Fruit fly (Drosophila melanogaster) whole organism, prepupa: ENCODE data around the gene Hibch.
A peak's percentile ranks its signal among the peaks of the same experiment; 100 is the strongest.

Experiments used
- Blimp-1 ChIP-seq: fragments of 200-800 bp; sonication (Bioruptor generic); optimal IDR thresholded peaks from 3 replicates; lab custom pipeline; 2017; ENCODE audit warnings: missing biosample characterization, missing genetic modification characterization, mild to moderate bottlenecking, moderate library complexity, missing genetic modification reagents
- CG10631 ChIP-seq: fragments of 200-800 bp; sonication (Bioruptor generic); optimal IDR thresholded peaks from 2 replicates; lab custom pipeline; 2016; ENCODE audit warnings: missing biosample characterization, missing genetic modification characterization
- CG10669 ChIP-seq: fragments of 200-800 bp; sonication (Bioruptor generic); optimal IDR thresholded peaks from 3 replicates; lab custom pipeline; 2018; ENCODE audit warnings: missing biosample characterization, mild to moderate bottlenecking, missing genetic modification characterization, moderate library complexity
- CG11294 ChIP-seq: fragments of 200-800 bp; sonication (Bioruptor generic); IDR thresholded peaks from 2 replicates; pipeline ENCODE4 v1.3.6; 2022; ENCODE audit warnings: missing biosample characterization, missing genetic modification characterization
- CG11762 ChIP-seq: fragments of 200-800 bp; sonication (Bioruptor generic); optimal IDR thresholded peaks from 3 replicates; lab custom pipeline; 2016; ENCODE audit warnings: missing biosample characterization, missing genetic modification characterization; ENCODE audit not compliant: insufficient read depth
- CG11902 ChIP-seq: fragments of 200-800 bp; sonication (Bioruptor generic); optimal IDR thresholded peaks from 3 replicates; lab custom pipeline; 2016; ENCODE audit warnings: missing biosample characterization, missing genetic modification characterization
- CG16779 ChIP-seq: fragments of 200-800 bp; sonication (Bioruptor generic); optimal IDR thresholded peaks from 3 replicates; lab custom pipeline; 2017; ENCODE audit warnings: missing biosample characterization, mild to moderate bottlenecking, missing genetic modification characterization
- CG3032 ChIP-seq: fragments of 200-800 bp; optimal IDR thresholded peaks from 2 replicates; lab custom pipeline; 2019; ENCODE audit warnings: missing biosample characterization, mild to moderate bottlenecking, missing genetic modification characterization, moderate library complexity
- CG32006 ChIP-seq: fragments of 200-800 bp; sonication (Bioruptor generic); optimal IDR thresholded peaks from 3 replicates; lab custom pipeline; 2017; ENCODE audit warnings: missing biosample characterization, mild to moderate bottlenecking, missing genetic modification characterization
- CG34406 ChIP-seq: fragments of 200-800 bp; sonication (Bioruptor generic); optimal IDR thresholded peaks from 3 replicates; lab custom pipeline; 2016; ENCODE audit warnings: missing biosample characterization, missing genetic modification characterization
- CG4318 ChIP-seq: fragments of 200-800 bp; sonication (Bioruptor generic); optimal IDR thresholded peaks from 3 replicates; lab custom pipeline; 2017; ENCODE audit warnings: missing biosample characterization, mild to moderate bottlenecking, missing genetic modification characterization
- CG6163 ChIP-seq: fragments of 200-800 bp; sonication (Bioruptor generic); IDR thresholded peaks from 3 replicates; pipeline ENCODE4 v1.3.6; 2022; ENCODE audit warnings: missing biosample characterization, missing genetic modification characterization
- CG6276 ChIP-seq: fragments of 200-800 bp; sonication (Bioruptor generic); optimal IDR thresholded peaks from 2 replicates; lab custom pipeline; 2017; ENCODE audit warnings: missing biosample characterization, mild to moderate bottlenecking, missing genetic modification characterization
- CG7368 ChIP-seq: fragments of 200-800 bp; sonication (Bioruptor generic); optimal IDR thresholded peaks from 3 replicates; lab custom pipeline; 2016; ENCODE audit warnings: missing biosample characterization, missing genetic modification characterization
- CG8632 ChIP-seq: fragments of 200-800 bp; sonication (Bioruptor generic); optimal IDR thresholded peaks from 3 replicates; lab custom pipeline; 2016; ENCODE audit warnings: missing biosample characterization, missing genetic modification characterization
- Eip75B ChIP-seq: fragments of 200-800 bp; sonication (Bioruptor generic); optimal IDR thresholded peaks from 3 replicates; lab custom pipeline; 2016; ENCODE audit warnings: missing biosample characterization, missing genetic modification characterization
- Eip78C ChIP-seq: fragments of 200-800 bp; sonication (Bioruptor generic); peaks from one replicate; lab custom pipeline; 2016; ENCODE audit warnings: missing biosample characterization, missing genetic modification characterization
- Eip93F ChIP-seq: fragments of 200-800 bp; sonication (Bioruptor generic); optimal IDR thresholded peaks from 2 replicates; lab custom pipeline; 2016; ENCODE audit warnings: missing biosample characterization, mild to moderate bottlenecking, missing genetic modification characterization
- Ets96B ChIP-seq: fragments of 200-800 bp; optimal IDR thresholded peaks from 2 replicates; lab custom pipeline; 2019; ENCODE audit warnings: missing biosample characterization, mild to moderate bottlenecking, missing genetic modification characterization, moderate library complexity
- Gug ChIP-seq: fragments of 200-800 bp; sonication (Bioruptor generic); IDR thresholded peaks from 2 replicates; pipeline ENCODE4 v1.3.6; 2022; ENCODE audit warnings: missing biosample characterization, missing genetic modification characterization
- Hr39 ChIP-seq: fragments of 200-800 bp; sonication (Bioruptor generic); optimal IDR thresholded peaks from 2 replicates; lab custom pipeline; 2016; ENCODE audit warnings: missing biosample characterization, missing genetic modification characterization
- Hr4 ChIP-seq: fragments of 200-800 bp; sonication (Bioruptor generic); optimal IDR thresholded peaks from 3 replicates; lab custom pipeline; 2016; ENCODE audit warnings: missing biosample characterization, missing genetic modification characterization
- Lpt ChIP-seq: fragments of 200-800 bp; sonication (Bioruptor generic); optimal IDR thresholded peaks from 3 replicates; lab custom pipeline; 2016; ENCODE audit warnings: missing biosample characterization, missing genetic modification characterization
- Met ChIP-seq: fragments of 200-800 bp; sonication (Bioruptor generic); optimal IDR thresholded peaks from 3 replicates; lab custom pipeline; 2016; ENCODE audit warnings: missing biosample characterization, missing genetic modification characterization
- Smox ChIP-seq: fragments of 200-800 bp; sonication (Bioruptor generic); optimal IDR thresholded peaks from 3 replicates; lab custom pipeline; 2016; ENCODE audit warnings: missing biosample characterization, missing genetic modification characterization
- Sox102F ChIP-seq: fragments of 200-800 bp; sonication (Bioruptor generic); optimal IDR thresholded peaks from 2 replicates; lab custom pipeline; 2016; ENCODE audit warnings: missing biosample characterization, mild to moderate bottlenecking, missing genetic modification characterization
- achi ChIP-seq: fragments of 200-800 bp; sonication (Bioruptor generic); optimal IDR thresholded peaks from 3 replicates; lab custom pipeline; 2016; ENCODE audit warnings: missing biosample characterization, missing genetic modification characterization
- acj6 ChIP-seq: fragments of 200-800 bp; sonication (Bioruptor generic); optimal IDR thresholded peaks from 3 replicates; lab custom pipeline; 2016; ENCODE audit warnings: missing biosample characterization, missing genetic modification characterization
- cyc ChIP-seq: fragments of 200-800 bp; sonication (Bioruptor generic); optimal IDR thresholded peaks from 3 replicates; lab custom pipeline; 2016; ENCODE audit warnings: missing biosample characterization, missing genetic modification characterization
- eg ChIP-seq: fragments of 200-800 bp; sonication (Bioruptor generic); IDR thresholded peaks from 3 replicates; pipeline ENCODE4 v1.3.6; 2022; ENCODE audit warnings: missing biosample characterization, missing genetic modification characterization
- fd85E ChIP-seq: fragments of 200-800 bp; sonication (Bioruptor generic); optimal IDR thresholded peaks from 3 replicates; lab custom pipeline; 2016; ENCODE audit warnings: missing biosample characterization, missing genetic modification characterization
- fkh ChIP-seq: fragments of 200-800 bp; sonication (Bioruptor generic); optimal IDR thresholded peaks from 3 replicates; lab custom pipeline; 2017; ENCODE audit warnings: missing biosample characterization, mild to moderate bottlenecking, missing genetic modification characterization, moderate library complexity
- lz ChIP-seq: fragments of 200-800 bp; sonication (Bioruptor generic); optimal IDR thresholded peaks from 3 replicates; lab custom pipeline; 2016; ENCODE audit warnings: missing biosample characterization, missing genetic modification characterization
- net ChIP-seq: fragments of 200-800 bp; sonication (Bioruptor generic); optimal IDR thresholded peaks from 3 replicates; lab custom pipeline; 2016; ENCODE audit warnings: missing biosample characterization, missing genetic modification characterization
- pdm3 ChIP-seq: fragments of 200-800 bp; sonication (Bioruptor generic); optimal IDR thresholded peaks from 3 replicates; lab custom pipeline; 2016; ENCODE audit warnings: missing biosample characterization, missing genetic modification characterization
- salr ChIP-seq, 2 experiments: fragments of 200-800 bp; sonication (Bioruptor generic); optimal IDR thresholded peaks; 3 replicates each; lab custom pipeline; 2016 to 2018; ENCODE audit warnings: missing biosample characterization in 2 of 2, missing genetic modification characterization in 2 of 2, mild to moderate bottlenecking in 1 of 2
- spab ChIP-seq: fragments of 200-800 bp; sonication (Bioruptor generic); optimal IDR thresholded peaks from 2 replicates; lab custom pipeline; 2017; ENCODE audit warnings: missing biosample characterization, mild to moderate bottlenecking, missing genetic modification characterization, missing genetic modification reagents
- ss ChIP-seq, 2 experiments: fragments of 200-800 bp; sonication (Bioruptor generic); optimal IDR thresholded peaks; 2 replicates in 1 of 2; 3 replicates in 1 of 2; lab custom pipeline; 2017 to 2018; ENCODE audit warnings: mild to moderate bottlenecking in 2 of 2, missing biosample characterization in 2 of 2, missing genetic modification characterization in 2 of 2, moderate library complexity in 1 of 2
- vri ChIP-seq: fragments of 200-800 bp; sonication (Bioruptor generic); optimal IDR thresholded peaks from 3 replicates; lab custom pipeline; 2016; ENCODE audit warnings: missing biosample characterization, mild to moderate bottlenecking, missing genetic modification characterization

Hibch gene

DNA sequence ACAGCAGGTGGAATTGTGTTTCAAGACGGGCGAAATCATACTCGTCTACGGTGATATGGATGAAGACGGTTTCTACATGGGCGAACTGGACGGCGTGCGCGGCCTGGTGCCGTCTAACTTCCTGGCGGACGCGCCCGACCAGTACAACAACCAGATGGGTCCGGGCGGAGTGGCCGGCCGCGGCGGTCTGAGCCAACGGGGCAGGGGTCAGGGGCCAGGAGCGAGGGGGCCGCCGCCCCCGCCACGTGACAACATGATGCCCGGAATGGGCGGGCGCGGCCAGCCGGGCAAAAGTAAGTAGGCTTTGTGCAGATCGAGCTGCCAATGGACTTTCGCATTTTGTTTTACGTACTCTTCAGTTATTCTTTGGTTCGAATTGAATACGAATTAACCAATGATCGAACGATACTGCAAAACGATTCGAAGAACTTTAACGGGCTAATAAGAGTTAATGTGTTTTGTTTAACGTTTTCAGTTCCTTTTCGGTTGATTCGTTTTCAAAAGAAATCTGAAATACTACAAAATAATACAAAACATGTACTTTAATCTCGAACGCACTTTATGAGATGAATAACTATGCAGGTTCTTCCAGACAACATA lies 36.3 kb downstream of the Hibch start:
- TF ChIP-seq spab (GFP tag; lab: Kevin White, UChicago) (no peak), fd85E (GFP tag; lab: Kevin White, UChicago) (no peak), lz (GFP tag; lab: Kevin White, UChicago) (no peak), CG34406 (GFP tag; lab: Kevin White, UChicago) (no peak), Gug (GFP tag; lab: Robert Waterston, UW) (no peak), CG6163 (no peak), Lpt (no peak), Smox (no peak), pdm3 (GFP tag; lab: Kevin White, UChicago) (no peak), CG6276 (no peak), net (GFP tag; lab: Kevin White, UChicago) (no peak), Eip75B (GFP tag; lab: Kevin White, UChicago) (no peak), CG32006 (GFP tag; lab: Kevin White, UChicago) (no peak), salr (GFP tag; optimal IDR thresholded peaks at IDR 0.05; lab: Kevin White, UChicago) (no peak), CG16779 (tag; lab: Kevin White, UChicago) (no peak), CG7368 (no peak), CG3032 (tag; lab: Kevin White, UChicago) (no peak), Eip78C (GFP tag; lab: Kevin White, UChicago) (no peak), Ets96B (tag; lab: Kevin White, UChicago) (no peak)
- TF ChIP-seq, all 60 proteins: peak for 0

DNA sequence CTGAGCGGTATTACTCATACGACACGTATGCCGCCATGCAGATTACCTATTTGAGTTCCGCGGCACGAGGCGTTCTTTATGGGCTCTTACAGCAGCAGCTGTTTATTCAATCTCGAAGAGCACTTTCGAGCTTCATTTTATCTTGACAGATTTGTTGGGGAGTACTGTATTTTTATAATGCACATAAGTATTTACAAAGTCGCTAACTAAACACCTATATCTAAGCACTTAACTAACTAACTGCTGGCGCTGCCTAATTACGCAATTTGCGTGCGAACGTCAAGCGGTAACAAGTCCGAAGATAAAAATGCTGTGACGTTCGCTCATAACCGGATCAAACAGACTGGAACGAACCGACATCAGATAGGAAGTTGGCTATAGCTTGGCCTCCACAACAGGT lies 45.6 kb downstream of the Hibch start:
- TF ChIP-seq vri (GFP tag; lab: Kevin White, UChicago) (peak; percentile 21), CG10669 (no peak), net (GFP tag; lab: Kevin White, UChicago) (no peak), pdm3 (GFP tag; lab: Kevin White, UChicago) (no peak), CG16779 (tag; lab: Kevin White, UChicago) (no peak), fkh (GFP tag; lab: Kevin White, UChicago) (peak; percentile 69), CG32006 (GFP tag; lab: Kevin White, UChicago) (no peak), CG11902 (GFP tag; lab: Kevin White, UChicago) (no peak), Blimp-1 (GFP tag; lab: Kevin White, UChicago) (no peak), Gug (GFP tag; lab: Robert Waterston, UW) (no peak), CG4318 (GFP tag; lab: Kevin White, UChicago) (no peak), ss (GFP tag; optimal IDR thresholded peaks at IDR 0.05; lab: Kevin White, UChicago) (no peak), achi (no peak), Sox102F (GFP tag; lab: Kevin White, UChicago) (no peak), lz (GFP tag; lab: Kevin White, UChicago) (no peak), cyc (no peak)

DNA sequence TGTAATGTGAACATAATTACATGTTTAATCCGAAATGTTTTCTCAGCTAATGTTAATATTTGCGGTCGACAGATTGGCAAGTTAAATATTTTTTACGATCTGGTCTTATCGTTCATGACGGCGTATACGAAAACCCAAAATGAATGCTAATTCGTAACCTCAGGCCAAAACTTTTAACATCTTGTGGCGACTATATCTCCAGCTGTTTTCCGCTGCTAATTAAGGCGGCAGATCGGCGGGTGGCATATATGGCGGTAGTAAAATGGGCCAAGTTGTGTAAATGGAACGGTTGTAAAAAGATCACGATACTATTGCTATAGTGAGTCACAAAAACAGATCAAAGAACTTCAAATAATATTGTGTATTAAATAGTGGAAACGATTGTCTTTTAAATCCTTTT lies 49.4 kb downstream of the Hibch start:
- TF ChIP-seq vri (GFP tag; lab: Kevin White, UChicago) = no peak
- no peak for TF ChIP-seq Sox102F (GFP tag; lab: Kevin White, UChicago)
- TF ChIP-seq Hr4 (GFP tag; lab: Kevin White, UChicago) = no peak
- TF ChIP-seq CG8632 (GFP tag; lab: Kevin White, UChicago) = no peak
- no peak for TF ChIP-seq Eip93F
- no peak for TF ChIP-seq Hr39
- no peak for TF ChIP-seq eg (GFP tag; lab: Robert Waterston, UW)
- TF ChIP-seq CG3032 (tag; lab: Kevin White, UChicago) = no peak
- TF ChIP-seq CG11294 (GFP tag; lab: Robert Waterston, UW) = no peak
- no peak for TF ChIP-seq Smox
- TF ChIP-seq CG11762 (GFP tag; lab: Kevin White, UChicago) = no peak
- TF ChIP-seq acj6 = no peak
- TF ChIP-seq CG16779 (tag; lab: Kevin White, UChicago) = no peak
- TF ChIP-seq CG4318 (GFP tag; lab: Kevin White, UChicago) = no peak
- no peak for TF ChIP-seq Ets96B (tag; lab: Kevin White, UChicago)
- no peak for TF ChIP-seq Met
- TF ChIP-seq CG10631 (GFP tag; lab: Kevin White, UChicago) = no peak
